Worm (Caenorhabditis elegans) whole organism, L3 larva: ENCODE measurements around the gene EEED8.2.

ENCODE experiments used
- aly-2 ChIP-seq: fragments of 150-350 bp; optimal IDR thresholded peaks from 2 replicates; lab custom pipeline; 2014; ENCODE audit warnings: missing biosample characterization, missing genetic modification characterization
- ama-1 ChIP-seq: fragments of 150-350 bp; optimal IDR thresholded peaks from 2 replicates; lab custom pipeline; 2018
- ceh-16 ChIP-seq: sonication (generic microtip); optimal IDR thresholded peaks from 2 replicates; lab custom pipeline; 2017; ENCODE audit warnings: missing biosample characterization, missing genetic modification characterization
- elt-3 ChIP-seq, 3 experiments: fragments of 150-350 bp in 1 of 3; sonication (generic microtip) in 2 of 3; optimal IDR thresholded peaks; 2 replicates in 2 of 3; 4 replicates in 1 of 3; lab custom pipeline; 2014 to 2017; ENCODE audit warnings: missing biosample characterization in 3 of 3, missing genetic modification characterization in 3 of 3
- eor-1 ChIP-seq, 2 experiments: fragments of 150-350 bp; optimal IDR thresholded peaks; 2 replicates each; lab custom pipeline; 2014 to 2018; ENCODE audit warnings: missing biosample characterization in 2 of 2, missing genetic modification characterization in 2 of 2
- fos-1 ChIP-seq: fragments of 150-350 bp; optimal IDR thresholded peaks from 2 replicates; lab custom pipeline; 2014; ENCODE audit warnings: missing biosample characterization, missing genetic modification characterization
- lin-39 ChIP-seq: fragments of 150-350 bp; optimal IDR thresholded peaks from 2 replicates; lab custom pipeline; 2018; ENCODE audit warnings: missing biosample characterization, missing genetic modification reagents, missing genetic modification characterization
- nhr-11 ChIP-seq: fragments of 150-350 bp; optimal IDR thresholded peaks from 2 replicates; lab custom pipeline; 2014; ENCODE audit warnings: missing biosample characterization, missing genetic modification characterization
- nhr-12 ChIP-seq: fragments of 150-350 bp; optimal IDR thresholded peaks from 2 replicates; lab custom pipeline; 2014; ENCODE audit warnings: missing biosample characterization, missing genetic modification characterization
- nhr-43 ChIP-seq: sonication (generic microtip); optimal IDR thresholded peaks from 2 replicates; lab custom pipeline; 2016; ENCODE audit warnings: mild to moderate bottlenecking, missing genetic modification characterization, missing compliant biosample characterization; ENCODE audit not compliant: poor library complexity, severe bottlenecking
- pqm-1 ChIP-seq: fragments of 150-350 bp; optimal IDR thresholded peaks from 2 replicates; lab custom pipeline; 2017; ENCODE audit warnings: missing biosample characterization, missing genetic modification characterization, inconsistent platforms
- unc-62 ChIP-seq: fragments of 150-350 bp; sonication (generic microtip); optimal IDR thresholded peaks from 4 replicates; lab custom pipeline; 2014; ENCODE audit warnings: missing biosample characterization, missing genetic modification reagents, missing genetic modification characterization

ce11 chrII:5447381-5447780 lies 30.9 kb downstream of the EEED8.2 start, which contains the start of gene cex-1:
- TF ChIP-seq lin-39 (tag; lab: Kevin White, UChicago) (no peak), elt-3 (tag; optimal IDR thresholded peaks at IDR 0.05; lab: Kevin White, UChicago) (no peak), fos-1 (no peak), ceh-16 (tag; lab: Kevin White, UChicago) (no peak), eor-1 (tag; optimal IDR thresholded peaks at IDR 0.05; lab: Kevin White, UChicago) (no peak), unc-62 (GFP tag; lab: Kevin White, UChicago) (no peak), nhr-12 (tag; lab: Kevin White, UChicago) (no peak), pqm-1 (tag; lab: Kevin White, UChicago) (no peak), ama-1 (lab: Kevin White, UChicago) (no peak), nhr-11 (tag; lab: Kevin White, UChicago) (no peak), nhr-43 (tag; lab: Kevin White, UChicago) (no peak), aly-2 (tag; lab: Kevin White, UChicago) (no peak)
